Worm (Caenorhabditis elegans): ENCODE results near the gene unc-60.

ce11 chrV:1435106-1435505 is 39.8 kb upstream of the unc-60 start:
- TF ChIP-seq flt-1 (GFP tag; IDR thresholded peaks at IDR 0.05) (no peak), klf-2 (GFP tag; conservative IDR thresholded peaks at IDR 0.05) (no peak)
